Worm (Caenorhabditis elegans) whole organism, late embryonic: ENCODE results near the gene dao-2.

Experiments used
- ahr-1 ChIP-seq: sonication (generic microtip); optimal IDR thresholded peaks from 2 replicates; lab custom pipeline; 2016; ENCODE audit warnings: missing genetic modification characterization, missing compliant biosample characterization
- ceh-45 ChIP-seq: fragments of 200-800 bp; sonication (Bioruptor generic); IDR thresholded peaks from 2 replicates; pipeline ENCODE4 v1.3.6; 2022; ENCODE audit warnings: missing genetic modification reagents, missing genetic modification characterization, missing compliant biosample characterization
- lin-11 ChIP-seq: fragments of 200-800 bp; sonication (Bioruptor generic); optimal IDR thresholded peaks from 2 replicates; lab custom pipeline; 2018; ENCODE audit warnings: mild to moderate bottlenecking, missing genetic modification characterization, missing compliant biosample characterization
- odd-2 ChIP-seq: sonication (generic microtip); optimal IDR thresholded peaks from 2 replicates; lab custom pipeline; 2017; ENCODE audit warnings: antibody characterized with exemption, mild to moderate bottlenecking, missing genetic modification characterization, missing compliant biosample characterization
- pros-1 ChIP-seq: fragments of 150-350 bp; optimal IDR thresholded peaks from 2 replicates; lab custom pipeline; 2014; ENCODE audit warnings: missing biosample characterization, missing genetic modification reagents, missing genetic modification characterization

ce11 chrII:4600276-4600675, 37.5 kb downstream of the dao-2 start:
- no peak for TF ChIP-seq pros-1 (tag; lab: Kevin White, UChicago)
- no peak for TF ChIP-seq ceh-45
- TF ChIP-seq lin-11 = no peak
- TF ChIP-seq ahr-1 = no peak
- no peak for TF ChIP-seq odd-2 (tag; lab: Kevin White, UChicago)
